Fruit fly (Drosophila melanogaster): ENCODE measurements around the gene CG13786.
A peak's percentile ranks its signal among the peaks of the same experiment; 100 is the strongest.

The CG13786 gene

DNA sequence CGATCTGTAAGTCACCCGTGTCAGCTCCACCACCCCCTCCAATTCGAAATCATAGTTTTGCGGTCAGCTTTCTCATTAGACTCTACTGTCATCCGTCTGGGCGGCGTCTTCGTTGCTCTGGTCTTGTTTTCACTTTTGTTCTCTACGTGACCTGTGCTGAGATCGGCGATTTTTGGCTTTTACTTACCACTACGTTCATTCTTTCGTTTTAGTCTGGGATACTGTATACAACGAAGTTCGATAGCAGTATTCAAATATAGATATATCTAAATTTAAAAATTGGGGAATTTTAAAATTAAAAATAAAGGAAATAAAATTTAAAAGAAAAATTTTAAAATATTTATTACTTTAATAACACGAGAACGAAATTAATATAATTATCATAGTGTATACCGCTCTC lies at the start of gene CG13786:
CG13786 (minus strand) TSS at position 101 of the 400 bp plus-strand sequence.
- TF ChIP-seq CG7357 (GFP tag; IDR thresholded peaks at IDR 0.05) (no peak), CG30431 (GFP tag; optimal IDR thresholded peaks at IDR 0.05) (no peak), cwo (GFP tag; optimal IDR thresholded peaks at IDR 0.05) (no peak), sima (GFP tag; optimal IDR thresholded peaks at IDR 0.05) (no peak), Blimp-1 (GFP tag; optimal IDR thresholded peaks at IDR 0.05) (peak; percentile 68), Doc2 (GFP tag; IDR thresholded peaks at IDR 0.05) (0 out of 2 replicates have a peak, but pooled peaks have one; percentile 22), ken (GFP tag; IDR thresholded peaks at IDR 0.05) (no peak), zfh2 (GFP tag; optimal IDR thresholded peaks at IDR 0.05) (no peak)

DNA sequence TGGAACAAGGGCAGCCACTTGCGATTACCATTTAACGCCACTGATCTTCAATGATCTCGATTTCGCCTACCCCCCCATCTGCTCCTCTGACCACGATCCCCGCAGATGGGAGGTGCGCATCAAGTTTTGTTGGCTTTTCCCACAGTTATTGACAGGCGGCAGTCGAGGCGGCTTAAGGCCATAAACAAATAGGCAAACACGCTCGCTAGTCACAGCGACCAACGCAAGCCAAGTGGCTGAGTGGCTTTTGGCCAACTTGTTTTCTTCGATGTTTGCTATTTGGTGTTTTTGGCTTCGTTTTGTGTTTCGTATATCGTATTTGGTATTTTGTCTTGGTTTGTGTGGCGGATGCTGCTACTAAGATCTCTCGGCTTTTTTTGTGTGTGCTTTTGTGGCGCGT lies 48.7 kb upstream of the CG13786 start:
- TF ChIP-seq CG3281 (GFP tag; optimal IDR thresholded peaks at IDR 0.05) (no peak), CG10654 (GFP tag; optimal IDR thresholded peaks at IDR 0.05) (no peak), sr (GFP tag; IDR thresholded peaks at IDR 0.05) (0 out of 3 replicates have a peak, but pooled peaks have one; percentile 25), Hr3 (GFP tag; optimal IDR thresholded peaks at IDR 0.05) (no peak), CG4404 (GFP tag; IDR thresholded peaks at IDR 0.05) (no peak), pros (GFP tag; optimal IDR thresholded peaks at IDR 0.05) (peak; percentile 6), CG2678 (tag; optimal IDR thresholded peaks at IDR 0.05) (peak; percentile 8), Side (GFP tag; optimal IDR thresholded peaks at IDR 0.05) (no peak), Nf-YA (GFP tag; IDR thresholded peaks at IDR 0.05) (0 out of 2 replicates have a peak, but pooled peaks have one; percentile 5), usp (GFP tag; optimal IDR thresholded peaks at IDR 0.05) (no peak), danr (GFP tag; IDR thresholded peaks at IDR 0.05) (no peak), CG1603 (tag; optimal IDR thresholded peaks at IDR 0.05) (no peak), CG10543 (GFP tag; optimal IDR thresholded peaks at IDR 0.05) (no peak), HmgZ (tag; optimal IDR thresholded peaks at IDR 0.05) (no peak), mam (GFP tag; optimal IDR thresholded peaks at IDR 0.05) (no peak), phol (tag; optimal IDR thresholded peaks at IDR 0.05) (no peak), CG8290 (GFP tag; optimal IDR thresholded peaks at IDR 0.05) (no peak), CG8290 (tag; optimal IDR thresholded peaks at IDR 0.05) (peak in 1 of 2 experiments; percentile 28), unc-4 (GFP tag; IDR thresholded peaks at IDR 0.05; ENCODE audit: partially characterized antibody) (no peak), sens (GFP tag) (no peak), hb (GFP tag; IDR thresholded peaks at IDR 0.05; ENCODE audit: partially characterized antibody) (no peak), CG2889 (GFP tag; IDR thresholded peaks at IDR 0.05) (no peak), corto (GFP tag; optimal IDR thresholded peaks at IDR 0.05) (no peak), zfh1 (GFP tag; IDR thresholded peaks at IDR 0.05) (no peak), H2.0 (GFP tag; IDR thresholded peaks at IDR 0.05) (no peak), Pdp1 (GFP tag; optimal IDR thresholded peaks at IDR 0.05) (no peak), CG5953 (GFP tag; IDR thresholded peaks at IDR 0.05) (0 out of 2 replicates have a peak, but pooled peaks have one; percentile 32), bcd (GFP tag; optimal IDR thresholded peaks at IDR 0.05) (peak; percentile 13), CG2120 (GFP tag; optimal IDR thresholded peaks at IDR 0.05) (no peak), CG7372 (GFP tag; IDR thresholded peaks at IDR 0.05) (no peak), CG11504 (tag; optimal IDR thresholded peaks at IDR 0.05) (no peak), NfI (GFP tag; optimal IDR thresholded peaks at IDR 0.05) (no peak), so (GFP tag; IDR thresholded peaks at IDR 0.05) (no peak), Mes4 (GFP tag; optimal IDR thresholded peaks at IDR 0.05) (no peak), tio (GFP tag; optimal IDR thresholded peaks at IDR 0.05) (no peak), ase (GFP tag; IDR thresholded peaks at IDR 0.05) (no peak; the same call in 2 of the 3 replicates), Awh (GFP tag; IDR thresholded peaks at IDR 0.05) (no peak), salm (tag; optimal IDR thresholded peaks at IDR 0.05) (no peak), cas (GFP tag; IDR thresholded peaks at IDR 0.05) (no peak), GATAe (GFP tag; conservative IDR thresholded peaks at IDR 0.05) (no peak), ATbp (GFP tag; optimal IDR thresholded peaks at IDR 0.05) (peak; percentile 44), CG33213 (GFP tag; optimal IDR thresholded peaks at IDR 0.05) (no peak), HLH4C (GFP tag; IDR thresholded peaks at IDR 0.05; ENCODE audit: partially characterized antibody) (no peak)
